Worm (Caenorhabditis elegans) whole organism, L4/young adult: ENCODE results near the gene wrt-3.

Source experiments
- dao-5 ChIP-seq: sonication (generic microtip); optimal IDR thresholded peaks from 2 replicates; lab custom pipeline; 2016; ENCODE audit warnings: missing genotype, missing genetic modification characterization, moderate library complexity, missing compliant biosample characterization
- him-1 ChIP-seq: sonication (generic microtip); optimal IDR thresholded peaks from 2 replicates; lab custom pipeline; 2016; ENCODE audit warnings: missing genotype, missing genetic modification reagents, missing genetic modification characterization, missing compliant biosample characterization

- TF ChIP-seq him-1 (tag; lab: Kevin White, UChicago) (no peak), dao-5 (tag; lab: Kevin White, UChicago) (no peak)
These were observed 31.8 kb downstream of the wrt-3 start, which contains the start of gene hsp-12.3 for ce11 chrIV:9445407-9445806.
